Worm (Caenorhabditis elegans) whole organism, young adult: Measurements from ENCODE around the gene nhr-67.

Source experiments
- B0019.2 ChIP-seq: fragments of 200-800 bp; sonication (Bioruptor generic); conservative IDR thresholded peaks from 2 replicates; pipeline ENCODE4 v1.3.6; 2022; ENCODE audit warnings: missing genetic modification reagents, missing genetic modification characterization, missing compliant biosample characterization
- B0261.1 ChIP-seq: sonication (generic microtip); optimal IDR thresholded peaks from 2 replicates; lab custom pipeline; 2016; ENCODE audit warnings: mild to moderate bottlenecking, missing genetic modification characterization, moderate library complexity, missing compliant biosample characterization
- F33H1.4 ChIP-seq: fragments of 200-800 bp; sonication (Bioruptor generic); IDR thresholded peaks from 2 replicates; pipeline ENCODE4 v1.3.6; 2022; ENCODE audit warnings: missing genetic modification reagents, missing genetic modification characterization, missing compliant biosample characterization
- F39B2.1 ChIP-seq: fragments of 200-800 bp; sonication (Bioruptor generic); IDR thresholded peaks from 2 replicates; pipeline ENCODE4 v1.3.6; 2022; ENCODE audit warnings: missing genetic modification reagents, missing genetic modification characterization, missing compliant biosample characterization
- F49E8.2 ChIP-seq: sonication (generic microtip); optimal IDR thresholded peaks from 3 replicates; lab custom pipeline; 2017; ENCODE audit warnings: missing genetic modification characterization, mild to moderate bottlenecking, missing compliant biosample characterization, antibody characterized with exemption, moderate library complexity; ENCODE audit not compliant: insufficient read depth
- F52B5.7 ChIP-seq: sonication (generic microtip); optimal IDR thresholded peaks from 2 replicates; lab custom pipeline; 2016; ENCODE audit warnings: mild to moderate bottlenecking, missing genetic modification characterization, missing compliant biosample characterization
- F55B11.4 ChIP-seq: sonication (generic microtip); optimal IDR thresholded peaks from 2 replicates; lab custom pipeline; 2016; ENCODE audit warnings: missing compliant biosample characterization, missing genetic modification characterization, borderline replicate concordance; ENCODE audit not compliant: insufficient read depth
- K12H6.12 ChIP-seq: fragments of 200-800 bp; sonication (Bioruptor generic); optimal IDR thresholded peaks from 2 replicates; lab custom pipeline; 2018; ENCODE audit warnings: mild to moderate bottlenecking, missing genetic modification characterization, missing compliant biosample characterization
- Y53G8AR.9 ChIP-seq: fragments of 200-800 bp; sonication (Bioruptor generic); conservative IDR thresholded peaks from 2 replicates; pipeline ENCODE4 v1.3.6; 2022; ENCODE audit warnings: missing genetic modification reagents, missing genetic modification characterization, missing compliant biosample characterization
- ccch-3 ChIP-seq: fragments of 200-800 bp; sonication (Bioruptor generic); optimal IDR thresholded peaks from 2 replicates; lab custom pipeline; 2018; ENCODE audit warnings: mild to moderate bottlenecking, missing genetic modification characterization, missing compliant biosample characterization
- cebp-1 ChIP-seq, 2 experiments: fragments of 200-800 bp in 1 of 2; sonication (Bioruptor generic) in 1 of 2; sonication (generic microtip) in 1 of 2; IDR thresholded peaks in 1 of 2; optimal IDR thresholded peaks in 1 of 2; 2 replicates each; pipeline versions ENCODE4 v1.3.6 to Lab custom; 2017 to 2022; ENCODE audit warnings: missing compliant biosample characterization in 2 of 2, missing genetic modification characterization in 2 of 2, mild to moderate bottlenecking in 1 of 2, missing genetic modification reagents in 1 of 2, moderate library complexity in 1 of 2
- ceh-100 ChIP-seq: fragments of 200-800 bp; sonication (Bioruptor generic); IDR thresholded peaks from 2 replicates; pipeline ENCODE4 v1.3.6; 2022; ENCODE audit warnings: missing genetic modification reagents, missing genetic modification characterization, missing compliant biosample characterization
- ceh-58 ChIP-seq: fragments of 200-800 bp; sonication (Bioruptor generic); IDR thresholded peaks from 2 replicates; pipeline ENCODE4 v1.3.6; 2022; ENCODE audit warnings: missing genetic modification characterization, missing compliant biosample characterization
- ceh-79 ChIP-seq: sonication (generic microtip); optimal IDR thresholded peaks from 2 replicates; lab custom pipeline; 2017; ENCODE audit warnings: mild to moderate bottlenecking, missing genetic modification characterization, missing compliant biosample characterization
- ceh-91 ChIP-seq: fragments of 200-800 bp; sonication (Bioruptor generic); IDR thresholded peaks from 2 replicates; pipeline ENCODE4 v1.3.6; 2022; ENCODE audit warnings: missing genetic modification reagents, missing genetic modification characterization, missing compliant biosample characterization
- dox-1 ChIP-seq: fragments of 200-800 bp; sonication (Bioruptor generic); IDR thresholded peaks from 2 replicates; pipeline ENCODE4 v1.3.6; 2022; ENCODE audit warnings: missing genetic modification reagents, missing genetic modification characterization, missing compliant biosample characterization
- dpl-1 ChIP-seq: fragments of 150-350 bp; optimal IDR thresholded peaks from 2 replicates; lab custom pipeline; 2014; ENCODE audit warnings: missing biosample characterization, missing genetic modification reagents, missing genetic modification characterization
- efl-1 ChIP-seq: fragments of 150-350 bp; optimal IDR thresholded peaks from 2 replicates; lab custom pipeline; 2014; ENCODE audit warnings: missing biosample characterization, missing genetic modification reagents, missing genetic modification characterization
- egrh-3 ChIP-seq: fragments of 200-800 bp; sonication (Bioruptor generic); IDR thresholded peaks from 2 replicates; pipeline ENCODE4 v1.3.6; 2022; ENCODE audit warnings: missing genetic modification reagents, missing genetic modification characterization, missing compliant biosample characterization
- ekl-4 ChIP-seq: fragments of 200-800 bp; sonication (Bioruptor generic); IDR thresholded peaks from 2 replicates; pipeline ENCODE4 v1.3.6; 2022; ENCODE audit warnings: missing genetic modification reagents, missing genetic modification characterization, missing compliant biosample characterization
- him-1 ChIP-seq: sonication (generic microtip); optimal IDR thresholded peaks from 2 replicates; lab custom pipeline; 2016; ENCODE audit warnings: missing genotype, missing genetic modification reagents, missing genetic modification characterization, missing compliant biosample characterization
- hmg-1.2 ChIP-seq: fragments of 200-800 bp; sonication (Bioruptor generic); IDR thresholded peaks from 2 replicates; pipeline ENCODE4 v1.3.6; 2022; ENCODE audit warnings: missing genetic modification reagents, missing genetic modification characterization, missing compliant biosample characterization
- hsf-1 ChIP-seq: fragments of 200-800 bp; sonication (Bioruptor generic); IDR thresholded peaks from 2 replicates; pipeline ENCODE4 v1.3.6; 2022; ENCODE audit warnings: missing genetic modification reagents, missing genetic modification characterization, missing compliant biosample characterization
- let-607 ChIP-seq, 2 experiments: fragments of 200-800 bp in 1 of 2; sonication (Bioruptor generic) in 1 of 2; sonication (generic microtip) in 1 of 2; optimal IDR thresholded peaks; 2 replicates each; lab custom pipeline; 2016 to 2018; ENCODE audit warnings: mild to moderate bottlenecking in 2 of 2, missing compliant biosample characterization in 2 of 2, missing genetic modification characterization in 2 of 2, moderate library complexity in 2 of 2, missing genotype in 1 of 2
- lin-35 ChIP-seq, 3 experiments: fragments of 150-350 bp in 2 of 3; sonication (generic microtip) in 1 of 3; optimal IDR thresholded peaks; 2 replicates each; lab custom pipeline; 2014 to 2018; ENCODE audit warnings: missing biosample characterization in 3 of 3, missing genetic modification characterization in 3 of 3, missing genetic modification reagents in 3 of 3
- lin-54 ChIP-seq: fragments of 200-800 bp; sonication (Bioruptor generic); optimal IDR thresholded peaks from 2 replicates; lab custom pipeline; 2018; ENCODE audit warnings: mild to moderate bottlenecking, missing genetic modification characterization, missing compliant biosample characterization
- lsl-1 ChIP-seq: fragments of 200-800 bp; sonication (Bioruptor generic); optimal IDR thresholded peaks from 2 replicates; lab custom pipeline; 2018; ENCODE audit warnings: mild to moderate bottlenecking, missing genetic modification characterization, moderate library complexity, missing compliant biosample characterization
- madf-10 ChIP-seq: sonication (generic microtip); optimal IDR thresholded peaks from 2 replicates; lab custom pipeline; 2016; ENCODE audit warnings: mild to moderate bottlenecking, missing genetic modification characterization, missing compliant biosample characterization
- madf-6 ChIP-seq: fragments of 200-800 bp; sonication (Bioruptor generic); IDR thresholded peaks from 2 replicates; pipeline ENCODE4 v1.3.6; 2022; ENCODE audit warnings: missing genetic modification reagents, missing genetic modification characterization, missing compliant biosample characterization
- madf-8 ChIP-seq: fragments of 200-800 bp; sonication (Bioruptor generic); conservative IDR thresholded peaks from 2 replicates; pipeline ENCODE4 v1.3.6; 2022; ENCODE audit warnings: missing genetic modification reagents, missing genetic modification characterization, missing compliant biosample characterization
- nfya-1 ChIP-seq: sonication (generic microtip); optimal IDR thresholded peaks from 2 replicates; lab custom pipeline; 2017; ENCODE audit warnings: antibody characterized with exemption, missing compliant biosample characterization, missing genetic modification characterization, borderline replicate concordance; ENCODE audit not compliant: insufficient read depth
- nfyb-1 ChIP-seq: fragments of 200-800 bp; sonication (Bioruptor generic); IDR thresholded peaks from 2 replicates; pipeline ENCODE4 v1.3.6; 2022; ENCODE audit warnings: missing genetic modification reagents, missing genetic modification characterization, missing compliant biosample characterization
- nhr-90 ChIP-seq: sonication (generic microtip); optimal IDR thresholded peaks from 2 replicates; lab custom pipeline; 2016; ENCODE audit warnings: missing genotype, mild to moderate bottlenecking, missing genetic modification characterization, missing compliant biosample characterization
- rcor-1 ChIP-seq: fragments of 200-800 bp; sonication (Bioruptor generic); IDR thresholded peaks from 2 replicates; pipeline ENCODE4 v1.3.6; 2022; ENCODE audit warnings: missing genetic modification reagents, missing genetic modification characterization, missing compliant biosample characterization
- rec-8 ChIP-seq, 2 experiments: sonication (generic microtip); optimal IDR thresholded peaks; 2 replicates each; lab custom pipeline; 2016; ENCODE audit warnings: mild to moderate bottlenecking in 2 of 2, missing genetic modification characterization in 2 of 2, missing genetic modification reagents in 2 of 2, missing genotype in 2 of 2, missing biosample characterization in 1 of 2, missing compliant biosample characterization in 1 of 2, moderate library complexity in 1 of 2
- snpc-3.4 ChIP-seq: sonication (generic microtip); optimal IDR thresholded peaks from 2 replicates; lab custom pipeline; 2017; ENCODE audit warnings: missing genetic modification characterization, mild to moderate bottlenecking, missing compliant biosample characterization, antibody characterized with exemption, moderate library complexity, missing genotype, missing genetic modification reagents
- snpc-4 ChIP-seq, 5 experiments: fragments of 150-350 bp in 1 of 5; sonication (generic microtip) in 4 of 5; optimal IDR thresholded peaks; 2 replicates each; lab custom pipeline; 2014 to 2018; ENCODE audit warnings: missing genetic modification characterization in 5 of 5, missing biosample characterization in 3 of 5, antibody characterized with exemption in 2 of 5, mild to moderate bottlenecking in 2 of 5, missing compliant biosample characterization in 2 of 5, missing genotype in 2 of 5, moderate library complexity in 2 of 5, missing genetic modification reagents in 1 of 5
- unc-130 ChIP-seq: sonication (generic microtip); optimal IDR thresholded peaks from 2 replicates; lab custom pipeline; 2016; ENCODE audit warnings: missing genetic modification reagents, missing genetic modification characterization, missing compliant biosample characterization
- xnd-1 ChIP-seq: sonication (generic microtip); optimal IDR thresholded peaks from 2 replicates; lab custom pipeline; 2016; ENCODE audit warnings: missing genotype, missing genetic modification reagents, missing genetic modification characterization, missing compliant biosample characterization
- zfh-2 ChIP-seq: fragments of 200-800 bp; sonication (Bioruptor generic); conservative IDR thresholded peaks from 2 replicates; pipeline ENCODE4 v1.3.6; 2022; ENCODE audit warnings: missing genetic modification reagents, missing genetic modification characterization, missing compliant biosample characterization
- zim-3 ChIP-seq: sonication (generic microtip); optimal IDR thresholded peaks from 2 replicates; lab custom pipeline; 2017; ENCODE audit warnings: mild to moderate bottlenecking, missing genetic modification characterization, moderate library complexity, missing compliant biosample characterization
- ztf-6 ChIP-seq: fragments of 200-800 bp; sonication (Bioruptor generic); IDR thresholded peaks from 2 replicates; pipeline ENCODE4 v1.3.6; 2022; ENCODE audit warnings: missing genetic modification reagents, missing genetic modification characterization, missing compliant biosample characterization

nhr-67 gene

DNA sequence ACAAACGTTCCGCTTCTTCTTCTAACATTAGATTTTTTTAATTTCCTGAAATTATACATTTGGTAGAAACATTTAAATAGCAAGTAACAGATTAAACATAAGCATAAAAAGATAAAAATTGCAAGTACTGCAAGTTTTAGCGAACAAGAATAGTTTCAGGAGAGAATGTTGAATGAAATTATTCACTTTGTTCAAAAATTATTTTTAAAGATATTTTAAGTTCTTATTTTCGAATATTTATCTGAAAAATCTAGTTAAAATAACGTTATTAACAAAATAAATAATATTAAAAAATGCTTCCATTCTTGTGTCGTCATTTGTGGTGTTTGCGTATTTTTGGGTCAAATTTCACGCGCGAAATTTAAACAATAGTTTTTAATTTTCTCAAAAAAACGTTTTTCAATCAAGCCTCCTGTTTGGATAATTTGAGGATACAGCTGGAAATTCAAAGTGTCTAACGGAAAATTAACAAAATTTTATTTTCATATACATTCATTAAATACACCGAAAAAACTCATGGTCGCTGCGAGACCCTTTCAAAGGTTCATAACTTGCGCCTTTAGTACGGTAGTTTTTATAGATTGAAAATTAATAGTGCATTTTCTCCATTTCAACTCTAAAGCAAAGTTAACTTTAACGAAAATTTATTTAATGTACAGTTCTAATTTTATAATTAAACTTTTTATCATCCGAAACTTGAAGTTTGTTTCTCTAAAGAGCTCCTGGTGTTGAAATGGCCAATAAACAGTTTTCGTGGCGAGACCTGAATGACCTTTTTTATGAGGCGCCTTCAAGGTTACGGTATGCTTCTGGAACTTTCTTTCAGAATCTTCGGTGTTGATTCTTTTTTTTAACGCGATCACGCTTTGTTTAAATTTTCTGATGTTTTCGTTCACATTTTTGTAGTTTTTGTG, 27.0 kb upstream of the nhr-67 start, which contains the start of gene skih-2:
skih-2 (minus strand) TSS at position 51 of the 914 bp plus-strand sequence.
- TF ChIP-seq rcor-1 (GFP tag; lab: Robert Waterston, UW) (peak; percentile 30; the same call in 1 of the 2 replicates), K12H6.12 (tag; lab: Kevin White, UChicago) (no peak), B0019.2 (GFP tag; lab: Robert Waterston, UW) (no peak), lin-35 (GFP tag; optimal IDR thresholded peaks at IDR 0.05; lab: Kevin White, UChicago) (peak in 1 of 3 experiments; percentile 81), ccch-3 (GFP tag; lab: Kevin White, UChicago) (no peak), let-607 (tag; optimal IDR thresholded peaks at IDR 0.05; lab: Kevin White, UChicago) (no peak), madf-10 (tag; lab: Kevin White, UChicago) (no peak), nhr-90 (tag; lab: Kevin White, UChicago) (no peak), dpl-1 (GFP tag; lab: Kevin White, UChicago) (peak; percentile 70), ceh-100 (GFP tag; lab: Robert Waterston, UW) (peak; percentile 44), nfyb-1 (GFP tag; lab: Robert Waterston, UW) (peak; percentile 45; the same call in 1 of the 2 replicates), hsf-1 (GFP tag; lab: Robert Waterston, UW) (peak; percentile 98), B0261.1 (tag; lab: Kevin White, UChicago) (no peak), zim-3 (tag; lab: Kevin White, UChicago) (no peak), nfya-1 (no peak), snpc-3.4 (tag; lab: Kevin White, UChicago) (peak; percentile 14), lin-54 (GFP tag; lab: Kevin White, UChicago) (peak; percentile 75), him-1 (peak; percentile 2), cebp-1 (GFP tag; IDR thresholded peaks at IDR 0.05; lab: Robert Waterston, UW) (no peak), cebp-1 (tag; optimal IDR thresholded peaks at IDR 0.05; lab: Kevin White, UChicago) (no peak), F55B11.4 (tag; lab: Kevin White, UChicago) (no peak), egrh-3 (no peak), unc-130 (GFP tag; lab: Kevin White, UChicago) (peak; percentile 16), madf-8 (GFP tag; lab: Robert Waterston, UW) (peak; percentile 78), zfh-2 (GFP tag; lab: Robert Waterston, UW) (no peak), madf-6 (GFP tag; lab: Robert Waterston, UW) (peak; percentile 95), F33H1.4 (GFP tag; lab: Robert Waterston, UW) (peak; percentile 89), rec-8 (tag; optimal IDR thresholded peaks at IDR 0.05; lab: Kevin White, UChicago) (no peak), ceh-58 (GFP tag; lab: Robert Waterston, UW) (no peak), efl-1 (peak; percentile 72), F39B2.1 (GFP tag; lab: Robert Waterston, UW) (no peak), lsl-1 (GFP tag; lab: Kevin White, UChicago) (peak; percentile 93), snpc-4 (GFP tag; optimal IDR thresholded peaks at IDR 0.05; lab: Kevin White, UChicago) (no peak), snpc-4 (tag; optimal IDR thresholded peaks at IDR 0.05; lab: Kevin White, UChicago) (peak in 2 of 4 experiments; percentile 16 to 20), xnd-1 (tag; lab: Kevin White, UChicago) (peak; percentile 91), ztf-6 (GFP tag; lab: Robert Waterston, UW) (no peak), ceh-79 (tag; lab: Kevin White, UChicago) (no peak), F52B5.7 (no peak), ceh-91 (peak; percentile 73), F49E8.2 (tag; lab: Kevin White, UChicago) (peak; percentile 66), Y53G8AR.9 (GFP tag; lab: Robert Waterston, UW) (no peak), hmg-1.2 (GFP tag; lab: Robert Waterston, UW) (no peak), dox-1 (GFP tag; lab: Robert Waterston, UW) (no peak), ekl-4 (0 out of 2 replicates have a peak, but pooled peaks have one; percentile 15)
